Worm (Caenorhabditis elegans): ENCODE data around the gene gst-31.

ce11 chrII:15208151-15208550 lies 33.4 kb upstream of the gst-31 start:
- no peak for TF ChIP-seq sea-1 (GFP tag; conservative IDR thresholded peaks at IDR 0.05)
- no peak for TF ChIP-seq tra-4 (tag; optimal IDR thresholded peaks at IDR 0.05)
- no peak for TF ChIP-seq ama-1 (optimal IDR thresholded peaks at IDR 0.05)
- no peak for TF ChIP-seq pes-1 (GFP tag; IDR thresholded peaks at IDR 0.05)
- TF ChIP-seq ets-7 (tag; optimal IDR thresholded peaks at IDR 0.05), result no peak
- TF ChIP-seq flt-1 (GFP tag; IDR thresholded peaks at IDR 0.05), result no peak
- no peak for TF ChIP-seq hnd-1 (tag; optimal IDR thresholded peaks at IDR 0.05)
- TF ChIP-seq ceh-36 (tag; optimal IDR thresholded peaks at IDR 0.05), result no peak
- TF ChIP-seq hmg-4 (GFP tag; optimal IDR thresholded peaks at IDR 0.05), result no peak
- no peak for TF ChIP-seq ceh-13 (GFP tag; optimal IDR thresholded peaks at IDR 0.05)
- TF ChIP-seq B0310.2 (tag; optimal IDR thresholded peaks at IDR 0.05), result no peak
- no peak for TF ChIP-seq tbx-37 (GFP tag; conservative IDR thresholded peaks at IDR 0.05)
